Fruit fly (Drosophila melanogaster) whole organism, adult: ENCODE results near the gene VhaSFD.

Source experiments
- CG11617 ChIP-seq: fragments of 200-800 bp; sonication (Bioruptor generic); optimal IDR thresholded peaks from 2 replicates; lab custom pipeline; 2017; ENCODE audit warnings: mild to moderate bottlenecking, missing biosample characterization, missing genetic modification reagents, missing genetic modification characterization
- CG12768 ChIP-seq: fragments of 200-800 bp; sonication (Bioruptor generic); optimal IDR thresholded peaks from 2 replicates; lab custom pipeline; 2017; ENCODE audit warnings: missing biosample characterization, missing genetic modification characterization, mild to moderate bottlenecking, moderate library complexity, missing genetic modification reagents
- CG14711 ChIP-seq: fragments of 200-800 bp; sonication (Bioruptor generic); optimal IDR thresholded peaks from 2 replicates; lab custom pipeline; 2018; ENCODE audit warnings: missing biosample characterization, mild to moderate bottlenecking, missing genetic modification characterization, moderate library complexity
- CG1620 ChIP-seq: fragments of 200-800 bp; sonication (Bioruptor generic); optimal IDR thresholded peaks from 2 replicates; lab custom pipeline; 2016; ENCODE audit warnings: missing biosample characterization, missing genetic modification characterization
- CG33017 ChIP-seq: fragments of 200-800 bp; sonication (Bioruptor generic); optimal IDR thresholded peaks from 2 replicates; lab custom pipeline; 2018; ENCODE audit warnings: missing biosample characterization, mild to moderate bottlenecking, missing genetic modification characterization, moderate library complexity
- CG5204 ChIP-seq: fragments of 200-800 bp; sonication (Bioruptor generic); optimal IDR thresholded peaks from 2 replicates; lab custom pipeline; 2016; ENCODE audit warnings: missing biosample characterization, missing genetic modification characterization
- CG7045 ChIP-seq: fragments of 200-800 bp; sonication (Bioruptor generic); optimal IDR thresholded peaks from 2 replicates; lab custom pipeline; 2017; ENCODE audit warnings: missing biosample characterization, mild to moderate bottlenecking, missing genetic modification characterization
- CG7101 ChIP-seq: fragments of 200-800 bp; sonication (Bioruptor generic); optimal IDR thresholded peaks from 2 replicates; lab custom pipeline; 2018; ENCODE audit warnings: missing biosample characterization, mild to moderate bottlenecking, missing genetic modification characterization, moderate library complexity
- Clk ChIP-seq: fragments of 200-800 bp; sonication (Bioruptor generic); optimal IDR thresholded peaks from 2 replicates; lab custom pipeline; 2017; ENCODE audit warnings: missing biosample characterization, missing genetic modification characterization
- Crg-1 ChIP-seq: fragments of 200-800 bp; sonication (Bioruptor generic); optimal IDR thresholded peaks from 2 replicates; lab custom pipeline; 2016; ENCODE audit warnings: missing biosample characterization, missing genetic modification characterization
- Hr96 ChIP-seq: fragments of 200-800 bp; sonication (Bioruptor generic); optimal IDR thresholded peaks from 2 replicates; lab custom pipeline; 2016; ENCODE audit warnings: missing biosample characterization, missing genetic modification characterization
- Mnt ChIP-seq: fragments of 200-800 bp; sonication (Bioruptor generic); optimal IDR thresholded peaks from 2 replicates; lab custom pipeline; 2016; ENCODE audit warnings: missing biosample characterization, mild to moderate bottlenecking, missing genetic modification characterization
- bab1 ChIP-seq: fragments of 200-800 bp; sonication (Bioruptor generic); optimal IDR thresholded peaks from 3 replicates; lab custom pipeline; 2019; ENCODE audit warnings: missing biosample characterization, mild to moderate bottlenecking, missing genetic modification characterization, moderate library complexity
- cic ChIP-seq: fragments of 200-800 bp; sonication (Bioruptor generic); optimal IDR thresholded peaks from 2 replicates; lab custom pipeline; 2017; ENCODE audit warnings: missing biosample characterization, mild to moderate bottlenecking, missing genetic modification characterization, moderate library complexity
- cnc ChIP-seq, 2 experiments: fragments of >200 bp; optimal IDR thresholded peaks; 2 replicates each; lab custom pipeline; 2017
- kay ChIP-seq: fragments of 200-800 bp; sonication (Bioruptor generic); peaks from one replicate; lab custom pipeline; 2016; ENCODE audit warnings: missing biosample characterization, missing genetic modification characterization, borderline replicate concordance
- ovo ChIP-seq: fragments of 200-800 bp; sonication (Bioruptor generic); optimal IDR thresholded peaks from 2 replicates; lab custom pipeline; 2016; ENCODE audit warnings: missing biosample characterization, missing genetic modification characterization
- pad ChIP-seq: fragments of 200-800 bp; sonication (Bioruptor generic); optimal IDR thresholded peaks from 3 replicates; lab custom pipeline; 2017; ENCODE audit warnings: missing biosample characterization, missing genetic modification characterization, mild to moderate bottlenecking, moderate library complexity, missing genetic modification reagents
- tj ChIP-seq: fragments of 200-800 bp; sonication (Bioruptor generic); optimal IDR thresholded peaks from 3 replicates; lab custom pipeline; 2017; ENCODE audit warnings: missing biosample characterization, mild to moderate bottlenecking, missing genetic modification characterization, moderate library complexity
- toe ChIP-seq: fragments of 200-800 bp; sonication (Bioruptor generic); optimal IDR thresholded peaks from 2 replicates; lab custom pipeline; 2016; ENCODE audit warnings: missing biosample characterization, missing genetic modification characterization

VhaSFD gene

DNA sequence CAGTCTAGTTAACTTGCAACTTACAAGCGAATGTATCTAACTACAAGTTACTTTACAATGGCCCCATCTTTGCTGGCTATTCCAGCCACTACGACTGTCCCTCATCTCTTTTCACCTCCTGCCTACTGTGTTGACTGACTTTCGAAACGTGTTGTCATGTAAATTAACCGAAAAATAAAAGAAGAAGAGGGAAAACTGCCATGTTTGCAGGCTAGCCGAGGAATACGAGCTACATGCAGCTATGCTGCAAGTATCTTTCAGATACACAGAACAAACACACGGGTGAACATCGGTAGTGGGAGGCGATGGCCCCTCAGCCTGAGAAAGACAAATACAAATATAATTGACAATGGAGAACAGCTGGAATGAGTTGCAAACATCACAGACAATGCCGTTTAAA, 16.9 kb downstream of the VhaSFD start:
- TF ChIP-seq cic (GFP tag; lab: Kevin White, UChicago) (no peak), CG14711 (tag; lab: Kevin White, UChicago) (no peak), CG7101 (tag; lab: Kevin White, UChicago) (no peak), Clk (GFP tag; lab: Kevin White, UChicago) (no peak), Hr96 (no peak), ovo (no peak)

DNA sequence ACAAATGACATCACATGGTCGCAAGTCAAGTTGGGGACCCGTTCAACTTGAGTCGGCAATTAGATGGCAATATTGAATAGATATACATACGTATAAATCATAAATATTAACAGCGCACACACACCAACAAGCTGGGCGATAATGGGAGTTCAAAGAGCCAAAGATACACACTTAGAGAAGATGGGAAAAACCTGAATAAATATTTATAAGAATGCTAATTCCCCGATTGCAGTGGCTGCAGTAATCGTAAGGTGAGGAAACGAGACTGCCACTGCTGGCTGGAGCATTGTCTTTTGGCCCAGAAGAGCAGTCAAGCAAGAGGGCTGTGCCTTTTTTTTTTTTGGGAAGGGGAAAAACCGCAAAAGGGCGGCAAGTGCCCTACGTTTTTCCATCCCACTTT, 17.4 kb downstream of the VhaSFD start:
- TF ChIP-seq CG12768 (GFP tag; lab: Kevin White, UChicago) = no peak
- TF ChIP-seq CG33017 (tag; lab: Kevin White, UChicago) = no peak
- TF ChIP-seq tj (GFP tag; lab: Kevin White, UChicago) = no peak
- TF ChIP-seq kay (GFP tag; lab: Kevin White, UChicago) = no peak
- no peak for TF ChIP-seq cic (GFP tag; lab: Kevin White, UChicago)
- TF ChIP-seq pad (GFP tag; lab: Kevin White, UChicago) = no peak
- TF ChIP-seq CG11617 (GFP tag; lab: Kevin White, UChicago) = no peak
- no peak for TF ChIP-seq toe
- TF ChIP-seq cnc (optimal IDR thresholded peaks at IDR 0.05; lab: Kevin White, UChicago) = no peak
- no peak for TF ChIP-seq Clk (GFP tag; lab: Kevin White, UChicago)
- no peak for TF ChIP-seq CG5204 (GFP tag; lab: Kevin White, UChicago)
- no peak for TF ChIP-seq bab1 (GFP tag; lab: Kevin White, UChicago)

DNA sequence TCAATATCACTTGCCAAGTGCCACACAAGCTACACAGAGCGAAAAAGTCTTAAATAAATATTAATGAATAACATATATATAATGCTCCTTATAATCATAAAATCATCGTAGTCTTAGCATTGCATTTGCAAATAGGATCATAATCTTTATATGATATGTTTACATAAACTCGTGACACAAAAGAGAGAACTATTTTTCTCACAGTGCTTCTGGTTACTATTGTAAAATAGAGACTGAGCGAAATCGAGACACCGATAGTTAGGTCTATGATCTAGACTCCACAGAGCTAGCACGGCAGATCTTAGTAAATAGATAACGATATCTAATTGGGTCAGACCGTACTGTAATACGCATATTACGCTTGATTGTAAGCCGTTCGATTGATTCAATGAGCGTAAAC, 17.9 kb downstream of the VhaSFD start:
- TF ChIP-seq cnc (optimal IDR thresholded peaks at IDR 0.05; lab: Kevin White, UChicago) (no peak), CG12768 (GFP tag; lab: Kevin White, UChicago) (no peak), kay (GFP tag; lab: Kevin White, UChicago) (no peak), CG5204 (GFP tag; lab: Kevin White, UChicago) (peak; percentile 62), Clk (GFP tag; lab: Kevin White, UChicago) (no peak), CG11617 (GFP tag; lab: Kevin White, UChicago) (peak; percentile 38), Crg-1 (GFP tag; lab: Kevin White, UChicago) (no peak), cic (GFP tag; lab: Kevin White, UChicago) (no peak), ovo (no peak), Mnt (GFP tag; lab: Kevin White, UChicago) (no peak), CG14711 (tag; lab: Kevin White, UChicago) (no peak), toe (no peak), pad (GFP tag; lab: Kevin White, UChicago) (no peak), tj (GFP tag; lab: Kevin White, UChicago) (peak; percentile 29), bab1 (GFP tag; lab: Kevin White, UChicago) (no peak), Hr96 (no peak), CG33017 (tag; lab: Kevin White, UChicago) (peak; percentile 67), CG7101 (tag; lab: Kevin White, UChicago) (peak; percentile 23), CG7045 (peak; percentile 53), CG1620 (GFP tag; lab: Kevin White, UChicago) (no peak)

DNA sequence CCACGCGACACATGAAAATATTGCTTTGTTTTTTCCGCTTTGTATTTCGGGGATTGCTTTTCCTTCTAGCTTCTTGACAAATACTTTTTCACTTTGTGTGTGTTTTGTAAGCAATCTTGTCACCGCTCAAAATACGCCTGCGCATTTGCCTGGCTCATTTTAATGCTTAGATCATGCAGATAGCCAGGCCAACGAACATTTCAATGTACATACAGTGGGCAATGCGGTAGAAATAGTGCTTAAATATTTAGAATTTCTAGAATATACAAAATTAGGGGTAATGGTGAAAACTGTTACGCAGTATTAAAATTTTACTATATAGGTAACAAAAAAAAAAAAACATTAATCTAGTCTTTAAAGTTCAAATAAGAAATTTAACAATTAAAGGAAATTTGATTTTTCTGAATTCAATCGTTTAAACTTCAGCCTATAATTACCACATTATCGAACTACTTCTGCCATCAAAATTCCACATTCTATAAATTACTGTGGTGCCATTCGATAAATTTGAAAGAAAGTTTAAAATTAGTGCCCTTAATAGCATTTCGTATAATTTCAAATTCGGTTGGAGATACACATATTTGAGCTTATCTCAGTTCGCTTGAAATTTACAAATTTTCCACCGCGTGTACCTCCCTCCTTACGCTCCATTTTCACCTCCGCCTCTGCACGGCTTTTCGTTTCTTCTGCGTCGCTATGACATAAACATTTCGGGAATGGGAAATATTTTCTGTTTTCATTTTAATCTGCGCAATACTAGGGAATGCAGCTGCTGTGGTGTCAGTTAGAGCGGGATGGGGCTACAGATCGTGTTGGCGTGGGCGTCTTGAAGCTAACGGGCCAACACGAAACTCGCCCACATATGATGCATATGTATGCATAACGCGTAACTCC, 20.5 kb downstream of the VhaSFD start:
- TF ChIP-seq kay (GFP tag; lab: Kevin White, UChicago) (peak; percentile 49), CG7045 (no peak), CG1620 (GFP tag; lab: Kevin White, UChicago) (no peak), cic (GFP tag; lab: Kevin White, UChicago) (no peak), bab1 (GFP tag; lab: Kevin White, UChicago) (peak; percentile 22), pad (GFP tag; lab: Kevin White, UChicago) (no peak), toe (no peak), CG33017 (tag; lab: Kevin White, UChicago) (no peak), tj (GFP tag; lab: Kevin White, UChicago) (peak; percentile 83)

DNA sequence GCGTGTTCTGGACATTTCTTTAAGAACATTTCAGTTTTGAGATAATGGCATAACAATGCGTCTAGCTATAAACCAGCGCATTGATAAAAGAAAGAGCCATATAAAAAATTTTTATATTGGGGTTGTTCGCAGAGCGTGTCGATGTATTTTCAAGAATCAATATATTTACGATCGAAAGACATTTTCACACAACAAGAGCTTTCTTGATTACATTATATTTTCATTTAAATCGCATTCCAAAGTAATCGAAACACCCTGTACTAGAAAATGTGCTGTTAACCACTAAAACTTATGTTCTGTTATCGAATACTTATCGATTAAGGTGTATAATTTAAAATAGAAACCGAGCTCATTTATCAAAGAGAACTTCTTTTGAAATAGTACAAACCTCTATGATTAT, 23.9 kb downstream of the VhaSFD start:
- TF ChIP-seq kay (GFP tag; lab: Kevin White, UChicago) (peak; percentile 73), CG1620 (GFP tag; lab: Kevin White, UChicago) (peak; percentile 66), bab1 (GFP tag; lab: Kevin White, UChicago) (peak; percentile 72), CG12768 (GFP tag; lab: Kevin White, UChicago) (no peak), CG33017 (tag; lab: Kevin White, UChicago) (peak; percentile 15), toe (peak; percentile 71), cic (GFP tag; lab: Kevin White, UChicago) (no peak), Hr96 (peak; percentile 29), ovo (no peak), CG7101 (tag; lab: Kevin White, UChicago) (peak; percentile 56), CG11617 (GFP tag; lab: Kevin White, UChicago) (peak; percentile 43), Mnt (GFP tag; lab: Kevin White, UChicago) (peak; percentile 26), Crg-1 (GFP tag; lab: Kevin White, UChicago) (peak; percentile 58), CG7045 (peak; percentile 62), CG5204 (GFP tag; lab: Kevin White, UChicago) (peak; percentile 74), tj (GFP tag; lab: Kevin White, UChicago) (peak; percentile 4), cnc (optimal IDR thresholded peaks at IDR 0.05; lab: Kevin White, UChicago) (no peak), pad (GFP tag; lab: Kevin White, UChicago) (no peak), Clk (GFP tag; lab: Kevin White, UChicago) (no peak), CG14711 (tag; lab: Kevin White, UChicago) (no peak)
